Fruit fly (Drosophila melanogaster): ENCODE results near the gene AIF.

AIF gene

DNA sequence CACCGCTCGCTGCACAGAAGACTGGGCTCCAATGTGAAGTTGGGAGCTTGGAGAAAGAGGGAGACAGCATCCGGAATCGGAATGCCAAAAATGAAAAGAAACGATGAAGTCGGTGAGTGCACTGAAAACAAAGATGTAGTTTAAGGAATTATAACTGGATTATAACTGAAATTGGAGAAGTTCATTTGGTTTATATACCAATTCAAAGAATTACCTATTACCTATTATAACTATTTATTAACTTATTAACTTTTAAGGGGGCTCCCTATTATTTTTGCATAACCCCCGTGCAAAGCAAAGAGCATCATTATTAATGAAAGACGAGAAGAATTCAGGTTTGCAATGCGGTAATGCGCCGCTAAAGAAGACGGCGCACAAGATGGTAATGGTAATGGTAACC lies 33.1 kb downstream of the AIF start (continued):
- TF ChIP-seq dsx (GFP tag; optimal IDR thresholded peaks at IDR 0.05; ENCODE audit: poor library complexity, severe bottlenecking) (no peak), vri (GFP tag; optimal IDR thresholded peaks at IDR 0.05) (no peak), CG11902 (GFP tag; optimal IDR thresholded peaks at IDR 0.05) (no peak), Smox (GFP tag; optimal IDR thresholded peaks at IDR 0.05) (peak; percentile 44), net (GFP tag; optimal IDR thresholded peaks at IDR 0.05) (no peak), CG15336 (GFP tag; IDR thresholded peaks at IDR 0.05) (0 out of 2 replicates have a peak, but pooled peaks have one; percentile 55), CG32006 (GFP tag; optimal IDR thresholded peaks at IDR 0.05) (peak; percentile 62), Eip75B (GFP tag; optimal IDR thresholded peaks at IDR 0.05) (peak; percentile 40), Ets96B (tag; optimal IDR thresholded peaks at IDR 0.05) (peak; percentile 38), Blimp-1 (GFP tag; optimal IDR thresholded peaks at IDR 0.05) (no peak), CG11294 (GFP tag; IDR thresholded peaks at IDR 0.05) (no peak), cyc (GFP tag; optimal IDR thresholded peaks at IDR 0.05) (no peak), CG6854 (GFP tag; optimal IDR thresholded peaks at IDR 0.05) (no peak), CG9139 (GFP tag; optimal IDR thresholded peaks at IDR 0.05) (no peak), fd59A (GFP tag; optimal IDR thresholded peaks at IDR 0.05) (no peak), Sox15 (GFP tag; optimal IDR thresholded peaks at IDR 0.05) (peak; percentile 17), CG34406 (GFP tag; optimal IDR thresholded peaks at IDR 0.05) (peak; percentile 63), ss (GFP tag; optimal IDR thresholded peaks at IDR 0.05) (peak in 1 of 2 experiments; percentile 7), Met (GFP tag; optimal IDR thresholded peaks at IDR 0.05) (peak; percentile 50), achi (GFP tag; optimal IDR thresholded peaks at IDR 0.05) (peak; percentile 61)

DNA sequence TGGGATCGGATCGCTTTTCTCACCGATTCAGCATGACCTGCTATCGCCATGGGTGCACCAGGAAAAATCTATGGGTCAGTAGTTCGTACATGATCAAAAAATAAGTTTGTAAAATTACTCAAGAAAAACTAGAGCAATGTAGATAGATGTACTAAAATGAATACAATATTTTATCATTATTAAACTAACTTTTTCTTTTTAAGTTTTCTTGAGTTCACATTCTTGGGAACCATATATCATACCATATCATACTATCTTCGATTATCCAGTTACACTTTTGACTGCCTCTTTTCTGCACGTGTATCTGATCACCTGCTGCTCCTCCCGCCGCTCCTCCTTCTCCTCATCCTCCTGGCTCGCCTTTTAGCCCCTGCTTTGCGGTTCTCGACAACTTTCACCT lies 33.8 kb downstream of the AIF start:
- 0 out of 3 replicates have a peak, but pooled peaks have one; percentile 27 for TF ChIP-seq CG6163 (GFP tag; IDR thresholded peaks at IDR 0.05)
- peak; percentile 87 for TF ChIP-seq Eip78C (GFP tag)
- TF ChIP-seq Sox102F (GFP tag; optimal IDR thresholded peaks at IDR 0.05), result peak; percentile 20
- peak; percentile 2 for TF ChIP-seq CG11762 (GFP tag; optimal IDR thresholded peaks at IDR 0.05; ENCODE audit: insufficient read depth)
- peak; percentile 67 for TF ChIP-seq CG4318 (GFP tag; optimal IDR thresholded peaks at IDR 0.05)
- TF ChIP-seq Hr4 (GFP tag; optimal IDR thresholded peaks at IDR 0.05), result peak; percentile 47
- TF ChIP-seq CG6854 (GFP tag; optimal IDR thresholded peaks at IDR 0.05), result no peak
- TF ChIP-seq Eip75B (GFP tag; optimal IDR thresholded peaks at IDR 0.05), result peak; percentile 39
- TF ChIP-seq CG1621 (tag; optimal IDR thresholded peaks at IDR 0.05), result no peak
- TF ChIP-seq net (GFP tag; optimal IDR thresholded peaks at IDR 0.05), result no peak
- no peak for TF ChIP-seq Sox15 (GFP tag; optimal IDR thresholded peaks at IDR 0.05)
- peak; percentile 64 for TF ChIP-seq OdsH (GFP tag; optimal IDR thresholded peaks at IDR 0.05)
- no peak for TF ChIP-seq CG3032 (tag; optimal IDR thresholded peaks at IDR 0.05)
- peak; percentile 29 for TF ChIP-seq topi (GFP tag; optimal IDR thresholded peaks at IDR 0.05)
- no peak for TF ChIP-seq Hr38 (GFP tag; optimal IDR thresholded peaks at IDR 0.05)
- no peak for TF ChIP-seq dsx (GFP tag; optimal IDR thresholded peaks at IDR 0.05; ENCODE audit: poor library complexity, severe bottlenecking)
- TF ChIP-seq Smox (GFP tag; optimal IDR thresholded peaks at IDR 0.05), result peak; percentile 49
- TF ChIP-seq vri (GFP tag; optimal IDR thresholded peaks at IDR 0.05), result no peak
- peak; percentile 48 for TF ChIP-seq Met (GFP tag; optimal IDR thresholded peaks at IDR 0.05)
- TF ChIP-seq spab (GFP tag; optimal IDR thresholded peaks at IDR 0.05), result no peak
- peak; percentile 62 for TF ChIP-seq svp (GFP tag)
- TF ChIP-seq CG31627 (GFP tag; optimal IDR thresholded peaks at IDR 0.05), result peak; percentile 14
- TF ChIP-seq cyc (GFP tag; optimal IDR thresholded peaks at IDR 0.05), result no peak
- peak; percentile 36 for TF ChIP-seq lz (GFP tag; optimal IDR thresholded peaks at IDR 0.05)
- peak; percentile 40 for TF ChIP-seq CG3919 (GFP tag; optimal IDR thresholded peaks at IDR 0.05)
- no peak for TF ChIP-seq CG10669 (GFP tag; optimal IDR thresholded peaks at IDR 0.05)
- TF ChIP-seq fd59A (GFP tag; optimal IDR thresholded peaks at IDR 0.05), result no peak
- TF ChIP-seq CG8119 (GFP tag; IDR thresholded peaks at IDR 0.05), result peak; percentile 69
- peak; percentile 87 for TF ChIP-seq CG32006 (GFP tag; optimal IDR thresholded peaks at IDR 0.05)
- peak; percentile 33 for TF ChIP-seq CG11902 (GFP tag; optimal IDR thresholded peaks at IDR 0.05)
- no peak for TF ChIP-seq Ets96B (tag; optimal IDR thresholded peaks at IDR 0.05)
- peak; percentile 7; the same call in 1 of the 3 replicates for TF ChIP-seq eg (GFP tag; IDR thresholded peaks at IDR 0.05)
- TF ChIP-seq CG6808 (GFP tag; optimal IDR thresholded peaks at IDR 0.05), result no peak
- no peak for TF ChIP-seq CG9139 (GFP tag; optimal IDR thresholded peaks at IDR 0.05)
- peak; percentile 8 for TF ChIP-seq CG7368 (GFP tag; optimal IDR thresholded peaks at IDR 0.05)
- TF ChIP-seq Ets21C (GFP tag; optimal IDR thresholded peaks at IDR 0.05), result peak; percentile 6
- peak; percentile 53 for TF ChIP-seq CG34406 (GFP tag; optimal IDR thresholded peaks at IDR 0.05)
- peak; percentile 8 for TF ChIP-seq CG8319 (GFP tag; optimal IDR thresholded peaks at IDR 0.05)
- no peak for TF ChIP-seq fd85E (GFP tag; optimal IDR thresholded peaks at IDR 0.05)
- TF ChIP-seq Gug (GFP tag; IDR thresholded peaks at IDR 0.05), result 0 out of 2 replicates have a peak, but pooled peaks have one; percentile 12
- TF ChIP-seq Eip93F (GFP tag; optimal IDR thresholded peaks at IDR 0.05), result no peak
- TF ChIP-seq ss (GFP tag; optimal IDR thresholded peaks at IDR 0.05), result no peak
- peak; percentile 45; the same call in 1 of the 2 replicates for TF ChIP-seq CG15336 (GFP tag; IDR thresholded peaks at IDR 0.05)
- peak; percentile 47 for TF ChIP-seq CG10631 (GFP tag; optimal IDR thresholded peaks at IDR 0.05)
